Fruit fly (Drosophila melanogaster): ENCODE data around the gene CG12523.
A peak's percentile ranks its signal among the peaks of the same experiment; 100 is the strongest.

The CG12523 gene

DNA sequence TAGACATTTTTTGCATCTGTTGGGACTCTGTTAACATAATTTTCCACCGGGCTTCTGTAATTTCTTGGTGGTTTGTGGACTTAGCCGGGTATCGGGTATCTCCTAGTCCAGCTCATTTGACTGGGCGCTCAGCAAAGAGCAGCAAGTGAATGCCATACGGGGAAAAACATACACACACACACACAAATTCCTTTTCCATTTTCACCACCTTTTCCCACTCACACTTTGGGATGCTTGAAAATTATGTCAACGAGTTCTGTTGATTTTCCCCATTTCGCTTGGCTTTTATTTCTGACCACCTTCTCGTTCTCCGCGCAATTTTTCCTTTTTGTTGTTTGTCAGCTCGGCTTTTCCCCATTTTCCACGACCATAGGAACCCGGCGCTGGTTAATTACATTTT, 10.9 kb downstream of the CG12523 start (continued):
- TF ChIP-seq CG3065 (GFP tag; optimal IDR thresholded peaks at IDR 0.05) (no peak), lov (optimal IDR thresholded peaks at IDR 0.05) (no peak), lov (GFP tag; IDR thresholded peaks at IDR 0.05) (no peak), Gug (GFP tag; IDR thresholded peaks at IDR 0.05) (no peak), BEAF-32 (GFP tag; optimal IDR thresholded peaks at IDR 0.05) (no peak), ranshi (GFP tag; IDR thresholded peaks at IDR 0.05) (no peak), wdn (GFP tag; IDR thresholded peaks at IDR 0.05) (no peak), slp2 (GFP tag; optimal IDR thresholded peaks at IDR 0.05) (no peak), CG30020 (tag; optimal IDR thresholded peaks at IDR 0.05) (no peak), Sry-δ (GFP tag; optimal IDR thresholded peaks at IDR 0.05) (no peak), pho (GFP tag; optimal IDR thresholded peaks at IDR 0.05) (no peak), Atf6 (GFP tag; IDR thresholded peaks at IDR 0.05) (no peak), ewg (GFP tag; optimal IDR thresholded peaks at IDR 0.05) (no peak), CG14965 (GFP tag; optimal IDR thresholded peaks at IDR 0.05; ENCODE audit: borderline replicate concordance) (no peak), Fer2 (tag; optimal IDR thresholded peaks at IDR 0.05) (no peak), Bdp1 (GFP tag; optimal IDR thresholded peaks at IDR 0.05) (no peak), Meics (GFP tag; optimal IDR thresholded peaks at IDR 0.05) (no peak), Dek (tag; optimal IDR thresholded peaks at IDR 0.05) (no peak), gt (GFP tag; IDR thresholded peaks at IDR 0.05) (no peak), Bgb (GFP tag; IDR thresholded peaks at IDR 0.05; ENCODE audit: partially characterized antibody) (no peak), ab (GFP tag; optimal IDR thresholded peaks at IDR 0.05) (no peak), fu2 (GFP tag; optimal IDR thresholded peaks at IDR 0.05) (no peak), NfI (GFP tag; optimal IDR thresholded peaks at IDR 0.05) (no peak), CG9932 (GFP tag; IDR thresholded peaks at IDR 0.05) (no peak), CG18476 (GFP tag; optimal IDR thresholded peaks at IDR 0.05) (no peak), Hmx (GFP tag; optimal IDR thresholded peaks at IDR 0.05) (no peak)

DNA sequence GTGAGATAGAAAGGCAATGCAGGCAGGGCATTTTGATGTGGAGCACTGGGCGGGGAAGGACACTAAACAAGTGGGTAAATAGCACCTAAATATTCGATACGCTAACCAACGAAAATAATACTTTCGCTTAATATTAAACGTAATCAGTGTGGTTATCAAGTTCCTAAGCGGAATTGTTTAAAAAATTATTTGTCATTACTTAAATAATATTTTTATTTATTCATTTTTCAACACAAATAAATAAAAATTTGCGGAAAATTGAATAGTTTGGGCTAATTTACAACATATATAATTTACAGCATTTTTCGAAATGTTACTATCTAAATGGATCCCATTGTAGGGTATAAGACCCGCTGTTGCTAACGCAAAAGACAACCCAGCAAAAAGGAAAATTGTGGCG, 11.9 kb downstream of the CG12523 start:
- TF ChIP-seq D19A (tag; optimal IDR thresholded peaks at IDR 0.05) = peak; percentile 15
- TF ChIP-seq gem (tag; optimal IDR thresholded peaks at IDR 0.05) = peak; percentile 1
- TF ChIP-seq Atf-2 (GFP tag; optimal IDR thresholded peaks at IDR 0.05) = no peak

dm6 chr3L:10813911-10814310, 12.9 kb downstream of the CG12523 start:
- TF ChIP-seq CG12391 (tag; optimal IDR thresholded peaks at IDR 0.05) (no peak), Hsf (GFP tag; optimal IDR thresholded peaks at IDR 0.05) (no peak), Drgx (GFP tag; IDR thresholded peaks at IDR 0.05) (peak; percentile 42), nom (GFP tag; optimal IDR thresholded peaks at IDR 0.05) (peak; percentile 61), ftz-f1 (GFP tag; optimal IDR thresholded peaks at IDR 0.05) (no peak), abd-A (tag; optimal IDR thresholded peaks at IDR 0.05) (peak; percentile 85), CG32772 (GFP tag; IDR thresholded peaks at IDR 0.05) (0 out of 2 replicates have a peak, but pooled peaks have one; percentile 23), bsh (GFP tag; optimal IDR thresholded peaks at IDR 0.05) (peak in 1 of 2 experiments; percentile 3)

DNA sequence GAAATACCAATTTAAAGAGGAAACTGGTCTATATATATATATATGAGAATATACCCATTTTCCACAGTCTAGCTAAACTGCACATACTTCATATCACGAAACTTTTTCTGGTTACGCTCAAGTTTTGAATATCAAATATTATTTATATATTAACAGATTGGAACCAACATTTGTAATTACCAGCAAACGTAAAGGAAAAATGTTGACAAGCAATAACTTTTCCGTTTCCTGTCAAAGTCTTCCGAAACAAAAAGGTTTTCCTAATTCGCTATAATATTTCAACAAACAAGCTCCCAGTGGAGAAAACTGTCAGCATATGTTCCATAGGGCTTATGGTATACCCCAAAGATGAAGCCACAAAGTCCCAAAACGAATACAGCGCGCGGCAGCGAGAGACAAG, 13.5 kb downstream of the CG12523 start, which contains the start of gene CG42831:
Gene CG42831 (plus strand): TSS at position 301 of the 400 bp plus-strand sequence.
- TF ChIP-seq al (GFP tag; IDR thresholded peaks at IDR 0.05) = no peak
- TF ChIP-seq lola (GFP tag; optimal IDR thresholded peaks at IDR 0.05) = no peak
- TF ChIP-seq Ets65A (GFP tag) = peak; percentile 25
